Fruit fly (Drosophila melanogaster) whole organism, embryonic: Measurements from ENCODE around the gene dsf.
A peak's percentile ranks its signal among the peaks of the same experiment; 100 is the strongest.

Experiments used
- Asciz ChIP-seq: fragments of 200-800 bp; sonication (Bioruptor generic); optimal IDR thresholded peaks from 2 replicates; lab custom pipeline; 2017; ENCODE audit warnings: missing biosample characterization, mild to moderate bottlenecking, missing genetic modification characterization, missing genetic modification reagents
- Blimp-1 ChIP-seq: fragments of 200-800 bp; sonication (Bioruptor generic); optimal IDR thresholded peaks from 3 replicates; lab custom pipeline; 2018; ENCODE audit warnings: missing biosample characterization, missing genetic modification characterization, mild to moderate bottlenecking, moderate library complexity, missing genetic modification reagents
- CG10209 ChIP-seq: fragments of 200-800 bp; sonication (Bioruptor generic); optimal IDR thresholded peaks from 3 replicates; lab custom pipeline; 2017; ENCODE audit warnings: missing biosample characterization, mild to moderate bottlenecking, missing genetic modification characterization, missing genetic modification reagents
- CG10654 ChIP-seq: fragments of 200-800 bp; sonication (Bioruptor generic); optimal IDR thresholded peaks from 2 replicates; lab custom pipeline; 2016; ENCODE audit warnings: missing biosample characterization, missing genetic modification characterization
- CG31441 ChIP-seq: fragments of 200-800 bp; sonication (Bioruptor generic); IDR thresholded peaks from 2 replicates; pipeline ENCODE4 v1.3.6; 2022; ENCODE audit warnings: missing biosample characterization, missing genetic modification characterization
- CG4360 ChIP-seq: fragments of 200-800 bp; sonication (Bioruptor generic); IDR thresholded peaks from 2 replicates; pipeline ENCODE4 v1.3.6; 2022; ENCODE audit warnings: missing biosample characterization, missing genetic modification characterization
- CG7271 ChIP-seq: fragments of 200-800 bp; sonication (Bioruptor generic); optimal IDR thresholded peaks from 2 replicates; lab custom pipeline; 2018; ENCODE audit warnings: missing biosample characterization, mild to moderate bottlenecking, missing genetic modification characterization, moderate library complexity
- Elba2 ChIP-seq: fragments of 200-800 bp; sonication (Bioruptor generic); optimal IDR thresholded peaks from 3 replicates; lab custom pipeline; 2016; ENCODE audit warnings: missing biosample characterization, missing genetic modification characterization
- Ets65A ChIP-seq: fragments of 200-800 bp; sonication (Bioruptor generic); peaks from one replicate; lab custom pipeline; 2016; ENCODE audit warnings: missing biosample characterization, missing genetic modification characterization
- HHEX ChIP-seq: fragments of 200-800 bp; sonication (Bioruptor generic); optimal IDR thresholded peaks from 3 replicates; lab custom pipeline; 2017; ENCODE audit warnings: missing biosample characterization, mild to moderate bottlenecking, missing genetic modification characterization, missing genetic modification reagents
- Hey ChIP-seq: fragments of 200-800 bp; sonication (Bioruptor generic); optimal IDR thresholded peaks from 3 replicates; lab custom pipeline; 2018; ENCODE audit warnings: missing biosample characterization, mild to moderate bottlenecking, missing genetic modification characterization
- Hr39 ChIP-seq: fragments of >200 bp; optimal IDR thresholded peaks from 2 replicates; lab custom pipeline; 2017
- Hr78 ChIP-seq, 2 experiments: fragments of 200-800 bp in 1 of 2; fragments of >200 bp in 1 of 2; sonication (Bioruptor generic) in 1 of 2; optimal IDR thresholded peaks; 2 replicates each; lab custom pipeline; 2017 to 2019; ENCODE audit warnings: missing biosample characterization in 2 of 2, missing genetic modification characterization in 2 of 2, mild to moderate bottlenecking in 1 of 2, moderate library complexity in 1 of 2
- Med ChIP-seq: fragments of 200-800 bp; sonication (Bioruptor generic); peaks from one replicate; lab custom pipeline; 2016; ENCODE audit warnings: missing biosample characterization, missing genetic modification characterization, mild to moderate bottlenecking, inconsistent platforms, moderate library complexity
- Meics ChIP-seq: fragments of 200-800 bp; sonication (Bioruptor generic); optimal IDR thresholded peaks from 2 replicates; lab custom pipeline; 2017; ENCODE audit warnings: missing biosample characterization, mild to moderate bottlenecking, missing genetic modification characterization
- NC2α ChIP-seq: fragments of 200-800 bp; sonication (Bioruptor generic); optimal IDR thresholded peaks from 2 replicates; lab custom pipeline; 2016; ENCODE audit warnings: missing biosample characterization, missing genetic modification characterization
- Pdp1 ChIP-seq, 2 experiments: fragments of 200-800 bp; sonication (Bioruptor generic); optimal IDR thresholded peaks; 3 replicates each; lab custom pipeline; 2016; ENCODE audit warnings: missing biosample characterization in 2 of 2, missing genetic modification characterization in 2 of 2, mild to moderate bottlenecking in 1 of 2, moderate library complexity in 1 of 2
- Rx ChIP-seq: fragments of 200-800 bp; sonication (Bioruptor generic); IDR thresholded peaks from 2 replicates; pipeline ENCODE4 v1.3.6; 2022; ENCODE audit warnings: missing biosample characterization, missing genetic modification characterization
- Trl ChIP-seq, 3 experiments: fragments of >200 bp in 2 of 3; fragments of 200-800 bp in 1 of 3; sonication (Bioruptor generic) in 1 of 3; optimal IDR thresholded peaks; 2 replicates in 1 of 3; 3 replicates in 2 of 3; lab custom pipeline; 2016 to 2017; ENCODE audit warnings: missing biosample characterization in 1 of 3, missing genetic modification characterization in 1 of 3
- ap ChIP-seq: fragments of 200-800 bp; sonication (Bioruptor generic); IDR thresholded peaks from 2 replicates; pipeline ENCODE4 v1.3.6; 2022; ENCODE audit warnings: missing biosample characterization, missing genetic modification characterization
- bbx ChIP-seq: fragments of 200-800 bp; sonication (Bioruptor generic); IDR thresholded peaks from 2 replicates; pipeline ENCODE4 v1.3.6; 2022; ENCODE audit warnings: missing biosample characterization, missing genetic modification characterization; ENCODE audit not compliant: partially characterized antibody
- br ChIP-seq: fragments of >200 bp; optimal IDR thresholded peaks from 2 replicates; lab custom pipeline; 2017
- ci ChIP-seq: fragments of 200-800 bp; sonication (Bioruptor generic); IDR thresholded peaks from 3 replicates; pipeline ENCODE4 v1.3.6; 2022; ENCODE audit warnings: missing biosample characterization, missing genetic modification characterization
- croc ChIP-seq: fragments of 200-800 bp; sonication (Bioruptor generic); conservative IDR thresholded peaks from 3 replicates; pipeline ENCODE4 v1.3.6; 2022; ENCODE audit warnings: missing biosample characterization, missing genetic modification characterization
- crol ChIP-seq: fragments of 200-800 bp; sonication (Bioruptor generic); IDR thresholded peaks from 2 replicates; pipeline ENCODE4 v1.3.6; 2022; ENCODE audit warnings: missing biosample characterization, missing genetic modification characterization
- disco-r ChIP-seq: fragments of 200-800 bp; sonication (Bioruptor generic); optimal IDR thresholded peaks from 2 replicates; lab custom pipeline; 2016; ENCODE audit warnings: missing biosample characterization, missing genetic modification characterization
- gcm ChIP-seq: fragments of 200-800 bp; sonication (Bioruptor generic); optimal IDR thresholded peaks from 2 replicates; lab custom pipeline; 2019; ENCODE audit warnings: missing biosample characterization, mild to moderate bottlenecking, missing genetic modification characterization, moderate library complexity
- ind ChIP-seq: fragments of 200-800 bp; sonication (Bioruptor generic); optimal IDR thresholded peaks from 3 replicates; lab custom pipeline; 2016; ENCODE audit warnings: missing biosample characterization, missing genetic modification characterization
- lov ChIP-seq, 2 experiments: fragments of 200-800 bp in 1 of 2; fragments of >200 bp in 1 of 2; sonication (Bioruptor generic) in 1 of 2; IDR thresholded peaks in 1 of 2; optimal IDR thresholded peaks in 1 of 2; 2 replicates in 1 of 2; 3 replicates in 1 of 2; pipeline versions ENCODE4 v1.3.6 to Lab custom; 2017 to 2022; ENCODE audit warnings: missing biosample characterization in 1 of 2, missing genetic modification characterization in 1 of 2
- otp ChIP-seq: fragments of 200-800 bp; sonication (Bioruptor generic); IDR thresholded peaks from 3 replicates; pipeline ENCODE4, ENCODE4 v1.3.6; 2022; ENCODE audit warnings: missing biosample characterization, missing genetic modification characterization
- pb ChIP-seq: fragments of 200-800 bp; sonication (Bioruptor generic); optimal IDR thresholded peaks from 3 replicates; lab custom pipeline; 2016; ENCODE audit warnings: missing biosample characterization, missing genetic modification characterization
- prd ChIP-seq, 3 experiments: fragments of >200 bp in 2 of 3; fragments of 200-800 bp in 1 of 3; sonication (Bioruptor generic) in 1 of 3; optimal IDR thresholded peaks in 2 of 3; IDR thresholded peaks in 1 of 3; 2 replicates in 2 of 3; 3 replicates in 1 of 3; pipeline versions ENCODE4 v1.3.6 to Lab custom; 2017 to 2022; ENCODE audit warnings: missing biosample characterization in 1 of 3, missing genetic modification characterization in 1 of 3
- scrt ChIP-seq: fragments of 200-800 bp; sonication (Bioruptor generic); optimal IDR thresholded peaks from 2 replicates; lab custom pipeline; 2018; ENCODE audit warnings: missing biosample characterization, mild to moderate bottlenecking, missing genetic modification characterization, moderate library complexity
- sisA ChIP-seq: fragments of 200-800 bp; sonication (Bioruptor generic); IDR thresholded peaks from 2 replicates; pipeline ENCODE4 v1.3.6; 2022; ENCODE audit warnings: missing biosample characterization, missing genetic modification characterization
- so ChIP-seq: fragments of 200-800 bp; sonication (Bioruptor generic); IDR thresholded peaks from 3 replicates; pipeline ENCODE4 v1.3.6; 2022; ENCODE audit warnings: missing biosample characterization, missing genetic modification characterization
- tio ChIP-seq: fragments of 200-800 bp; sonication (Bioruptor generic); optimal IDR thresholded peaks from 2 replicates; lab custom pipeline; 2017; ENCODE audit warnings: missing biosample characterization, missing genetic modification characterization, inconsistent platforms
- trh ChIP-seq: fragments of 200-800 bp; sonication (Bioruptor generic); optimal IDR thresholded peaks from 2 replicates; lab custom pipeline; 2016; ENCODE audit warnings: missing biosample characterization, missing genetic modification characterization
- twi ChIP-seq: fragments of 200-800 bp; optimal IDR thresholded peaks from 2 replicates; lab custom pipeline; 2019; ENCODE audit warnings: missing biosample characterization, mild to moderate bottlenecking, missing genetic modification characterization, moderate library complexity
- z ChIP-seq: fragments of 200-800 bp; sonication (Bioruptor generic); IDR thresholded peaks from 3 replicates; pipeline ENCODE4 v1.3.6; 2022; ENCODE audit warnings: missing biosample characterization, missing genetic modification characterization
- zen2 ChIP-seq: fragments of 200-800 bp; sonication (Bioruptor generic); IDR thresholded peaks from 3 replicates; pipeline ENCODE4 v1.3.6; 2022; ENCODE audit warnings: missing biosample characterization, missing genetic modification characterization; ENCODE audit not compliant: partially characterized antibody

The dsf gene

dm6 chr2L:5961169-5961918 is 35.6 kb downstream of the dsf start:
- TF ChIP-seq tio (GFP tag; lab: Kevin White, UChicago) (no peak), Hey (tag; lab: Kevin White, UChicago) (no peak), br (no peak), croc (GFP tag; lab: Robert Waterston, UW) (no peak), sisA (GFP tag; lab: Robert Waterston, UW) (0 out of 2 replicates have a peak, but pooled peaks have one; percentile 7), zen2 (GFP tag; lab: Robert Waterston, UW) (0 out of 3 replicates have a peak, but pooled peaks have one; percentile 16), crol (GFP tag; lab: Robert Waterston, UW) (peak; percentile 39; the same call in 1 of the 2 replicates), ind (GFP tag; lab: Kevin White, UChicago) (no peak), Hr39 (lab: Kevin White, UChicago) (no peak), Asciz (GFP tag; lab: Kevin White, UChicago) (no peak), CG10209 (no peak), pb (no peak), trh (GFP tag; lab: Kevin White, UChicago) (no peak), bbx (GFP tag; lab: Robert Waterston, UW) (peak; percentile 30; the same call in 1 of the 2 replicates), HHEX (GFP tag; lab: Kevin White, UChicago) (no peak), Pdp1 (GFP tag; optimal IDR thresholded peaks at IDR 0.05; lab: Kevin White, UChicago) (peak in 1 of 2 experiments; percentile 57), gcm (peak; percentile 24), ci (GFP tag; lab: Robert Waterston, UW) (no peak), Elba2 (GFP tag; lab: Kevin White, UChicago) (no peak), Rx (GFP tag; lab: Robert Waterston, UW) (no peak), Meics (GFP tag; lab: Kevin White, UChicago) (no peak), Med (GFP tag; lab: Kevin White, UChicago) (peak; percentile 13), NC2α (GFP tag; lab: Kevin White, UChicago) (no peak), z (0 out of 3 replicates have a peak, but pooled peaks have one; percentile 7), otp (GFP tag; lab: Robert Waterston, UW) (no peak), prd (optimal IDR thresholded peaks at IDR 0.05; lab: Kevin White, UChicago) (no peak), prd (GFP tag; IDR thresholded peaks at IDR 0.05; lab: Robert Waterston, UW) (0 out of 3 replicates have a peak, but pooled peaks have one; percentile 9), so (GFP tag; lab: Robert Waterston, UW) (peak; percentile 56; the same call in 1 of the 3 replicates), Blimp-1 (GFP tag; lab: Kevin White, UChicago) (peak; percentile 87), ap (GFP tag; lab: Robert Waterston, UW) (peak; percentile 3; the same call in 1 of the 2 replicates), CG4360 (0 out of 2 replicates have a peak, but pooled peaks have one; percentile 13), twi (tag; lab: Kevin White, UChicago) (peak; percentile 72), Trl (optimal IDR thresholded peaks at IDR 0.05; lab: Kevin White, UChicago) (no peak), Trl (GFP tag; optimal IDR thresholded peaks at IDR 0.05; lab: Kevin White, UChicago) (no peak), CG10654 (GFP tag; lab: Kevin White, UChicago) (no peak), CG31441 (GFP tag; lab: Robert Waterston, UW) (no peak)

- TF ChIP-seq lov (optimal IDR thresholded peaks at IDR 0.05; lab: Kevin White, UChicago) (no peak), lov (GFP tag; IDR thresholded peaks at IDR 0.05; lab: Robert Waterston, UW) (peak; percentile 21; the same call in 1 of the 3 replicates), Hr78 (GFP tag; optimal IDR thresholded peaks at IDR 0.05; lab: Kevin White, UChicago) (no peak), scrt (no peak), CG7271 (tag; lab: Kevin White, UChicago) (no peak), disco-r (GFP tag; lab: Kevin White, UChicago) (no peak), Ets65A (GFP tag; lab: Kevin White, UChicago) (peak; percentile 93), Med (GFP tag; lab: Kevin White, UChicago) (peak; percentile 13)
- TF ChIP-seq, all 482 proteins: peak for 3
Observed at dm6 chr2L:5963251-5963650, 37.5 kb downstream of the dsf start.
